Fruit fly (Drosophila melanogaster) whole organism, embryonic: ENCODE measurements around the gene CG7248.

ENCODE experiments used
- C15 ChIP-seq: fragments of 200-800 bp; sonication (Bioruptor generic); IDR thresholded peaks from 3 replicates; pipeline ENCODE4 v1.3.6; 2022; ENCODE audit warnings: missing biosample characterization, missing genetic modification characterization
- CG10462 ChIP-seq: fragments of 200-800 bp; sonication (Bioruptor generic); optimal IDR thresholded peaks from 2 replicates; lab custom pipeline; 2016; ENCODE audit warnings: missing biosample characterization, missing genetic modification characterization
- CG10543 ChIP-seq: fragments of 200-800 bp; sonication (Bioruptor generic); optimal IDR thresholded peaks from 3 replicates; lab custom pipeline; 2017; ENCODE audit warnings: missing biosample characterization, mild to moderate bottlenecking, missing genetic modification characterization, moderate library complexity
- CG12219 ChIP-seq: fragments of 200-800 bp; sonication (Bioruptor generic); optimal IDR thresholded peaks from 3 replicates; lab custom pipeline; 2018; ENCODE audit warnings: missing biosample characterization, mild to moderate bottlenecking, missing genetic modification characterization
- CG13296 ChIP-seq: fragments of 200-800 bp; sonication (Bioruptor generic); optimal IDR thresholded peaks from 3 replicates; lab custom pipeline; 2018; ENCODE audit warnings: missing biosample characterization, mild to moderate bottlenecking, missing genetic modification characterization
- CG14014 ChIP-seq: fragments of 200-800 bp; sonication (Bioruptor generic); IDR thresholded peaks from 2 replicates; pipeline ENCODE4 v1.3.6; 2022; ENCODE audit warnings: missing biosample characterization, missing genetic modification characterization
- CG14441 ChIP-seq: fragments of 200-800 bp; sonication (Bioruptor generic); IDR thresholded peaks from 2 replicates; pipeline ENCODE4 v1.3.6; 2022; ENCODE audit warnings: missing biosample characterization, missing genetic modification characterization
- CG15479 ChIP-seq: fragments of 200-800 bp; sonication (Bioruptor generic); optimal IDR thresholded peaks from 3 replicates; lab custom pipeline; 2019; ENCODE audit warnings: missing biosample characterization, mild to moderate bottlenecking, missing genetic modification characterization, moderate library complexity
- CG17568 ChIP-seq: fragments of 200-800 bp; sonication (Bioruptor generic); optimal IDR thresholded peaks from 2 replicates; lab custom pipeline; 2018; ENCODE audit warnings: missing biosample characterization, mild to moderate bottlenecking, missing genetic modification characterization, moderate library complexity
- CG17829 ChIP-seq: fragments of 200-800 bp; optimal IDR thresholded peaks from 2 replicates; lab custom pipeline; 2019; ENCODE audit warnings: missing biosample characterization, mild to moderate bottlenecking, missing genetic modification characterization, moderate library complexity
- CG18262 ChIP-seq: fragments of 200-800 bp; optimal IDR thresholded peaks from 3 replicates; lab custom pipeline; 2019; ENCODE audit warnings: missing biosample characterization, mild to moderate bottlenecking, missing genetic modification characterization, moderate library complexity
- CG2875 ChIP-seq: fragments of 200-800 bp; sonication (Bioruptor generic); optimal IDR thresholded peaks from 2 replicates; lab custom pipeline; 2017; ENCODE audit warnings: missing biosample characterization, mild to moderate bottlenecking, missing genetic modification characterization, missing genetic modification reagents
- CG32767 ChIP-seq: fragments of 200-800 bp; sonication (Bioruptor generic); IDR thresholded peaks from 2 replicates; pipeline ENCODE4 v1.3.6; 2022; ENCODE audit warnings: missing biosample characterization, missing genetic modification characterization
- CG4617 ChIP-seq: fragments of 200-800 bp; sonication (Bioruptor generic); optimal IDR thresholded peaks from 3 replicates; lab custom pipeline; 2016; ENCODE audit warnings: missing biosample characterization, missing genetic modification characterization, borderline replicate concordance
- CG6254 ChIP-seq: fragments of 200-800 bp; sonication (Bioruptor generic); optimal IDR thresholded peaks from 3 replicates; lab custom pipeline; 2017; ENCODE audit warnings: mild to moderate bottlenecking, missing biosample characterization, missing genetic modification reagents, missing genetic modification characterization
- CG8765 ChIP-seq: fragments of 200-800 bp; sonication (Bioruptor generic); IDR thresholded peaks from 2 replicates; pipeline ENCODE4 v1.3.6; 2022; ENCODE audit warnings: missing biosample characterization, missing genetic modification characterization
- CrebB ChIP-seq: fragments of 200-800 bp; sonication (Bioruptor generic); optimal IDR thresholded peaks from 3 replicates; lab custom pipeline; 2018; ENCODE audit warnings: missing biosample characterization, mild to moderate bottlenecking, missing genetic modification characterization
- HLH4C ChIP-seq: fragments of 200-800 bp; sonication (Bioruptor generic); IDR thresholded peaks from 3 replicates; pipeline ENCODE4 v1.3.6; 2022; ENCODE audit warnings: missing biosample characterization, missing genetic modification characterization; ENCODE audit not compliant: partially characterized antibody
- Jarid2 ChIP-seq: fragments of 200-800 bp; sonication (Bioruptor generic); optimal IDR thresholded peaks from 3 replicates; lab custom pipeline; 2017; ENCODE audit warnings: mild to moderate bottlenecking, missing biosample characterization, missing genetic modification reagents, missing genetic modification characterization
- Lhr ChIP-seq: fragments of 200-800 bp; sonication (Bioruptor generic); optimal IDR thresholded peaks from 3 replicates; lab custom pipeline; 2017; ENCODE audit warnings: mild to moderate bottlenecking, missing biosample characterization, missing genetic modification reagents, missing genetic modification characterization
- Lpt ChIP-seq: fragments of >200 bp; optimal IDR thresholded peaks from 2 replicates; lab custom pipeline; 2018; ENCODE audit warnings: missing biosample characterization, missing genetic modification characterization
- MTF-1 ChIP-seq: fragments of 200-800 bp; sonication (Bioruptor generic); optimal IDR thresholded peaks from 2 replicates; lab custom pipeline; 2018; ENCODE audit warnings: missing biosample characterization, mild to moderate bottlenecking, missing genetic modification characterization, borderline replicate concordance
- NC2α ChIP-seq: fragments of 200-800 bp; sonication (Bioruptor generic); optimal IDR thresholded peaks from 2 replicates; lab custom pipeline; 2016; ENCODE audit warnings: missing biosample characterization, missing genetic modification characterization
- NFAT ChIP-seq: fragments of 200-800 bp; sonication (Bioruptor generic); IDR thresholded peaks from 2 replicates; pipeline ENCODE4 v1.3.6; 2022; ENCODE audit warnings: missing biosample characterization, missing genetic modification characterization
- Nf-YA ChIP-seq: fragments of 200-800 bp; sonication (Bioruptor generic); IDR thresholded peaks from 2 replicates; pipeline ENCODE4 v1.3.6; 2022; ENCODE audit warnings: missing biosample characterization, missing genetic modification characterization
- Nf-YC ChIP-seq: fragments of 200-800 bp; optimal IDR thresholded peaks from 3 replicates; lab custom pipeline; 2019; ENCODE audit warnings: missing biosample characterization, mild to moderate bottlenecking, missing genetic modification characterization, moderate library complexity
- Scr ChIP-seq: fragments of 200-800 bp; sonication (Bioruptor generic); IDR thresholded peaks from 2 replicates; pipeline ENCODE4 v1.3.6; 2022; ENCODE audit warnings: missing biosample characterization, missing genetic modification characterization; ENCODE audit not compliant: partially characterized antibody
- Ssrp ChIP-seq: fragments of 200-800 bp; sonication (Bioruptor generic); optimal IDR thresholded peaks from 2 replicates; lab custom pipeline; 2018; ENCODE audit warnings: missing biosample characterization, mild to moderate bottlenecking, missing genetic modification characterization, moderate library complexity
- TFAM ChIP-seq: fragments of 200-800 bp; sonication (Bioruptor generic); optimal IDR thresholded peaks from 2 replicates; lab custom pipeline; 2017; ENCODE audit warnings: missing biosample characterization, missing genetic modification characterization, inconsistent platforms
- Xrp1 ChIP-seq: fragments of 200-800 bp; sonication (Bioruptor generic); IDR thresholded peaks from 2 replicates; pipeline ENCODE4 v1.3.6; 2022; ENCODE audit warnings: missing biosample characterization, missing genetic modification characterization
- abd-A ChIP-seq: fragments of 200-800 bp; sonication (Bioruptor generic); optimal IDR thresholded peaks from 3 replicates; lab custom pipeline; 2019; ENCODE audit warnings: missing biosample characterization, mild to moderate bottlenecking, missing genetic modification characterization, moderate library complexity
- aop ChIP-seq: fragments of 200-800 bp; sonication (Bioruptor generic); IDR thresholded peaks from 2 replicates; pipeline ENCODE4 v1.3.6; 2022; ENCODE audit warnings: missing biosample characterization, missing genetic modification characterization
- ap ChIP-seq: fragments of 200-800 bp; sonication (Bioruptor generic); IDR thresholded peaks from 2 replicates; pipeline ENCODE4 v1.3.6; 2022; ENCODE audit warnings: missing biosample characterization, missing genetic modification characterization
- croc ChIP-seq: fragments of 200-800 bp; sonication (Bioruptor generic); conservative IDR thresholded peaks from 3 replicates; pipeline ENCODE4 v1.3.6; 2022; ENCODE audit warnings: missing biosample characterization, missing genetic modification characterization
- da ChIP-seq: fragments of 200-800 bp; sonication (Bioruptor generic); optimal IDR thresholded peaks from 2 replicates; lab custom pipeline; 2016; ENCODE audit warnings: missing biosample characterization, missing genetic modification characterization
- dati ChIP-seq: fragments of 200-800 bp; sonication (Bioruptor generic); IDR thresholded peaks from 2 replicates; pipeline ENCODE4 v1.3.6; 2022; ENCODE audit warnings: missing biosample characterization, missing genetic modification characterization
- gro ChIP-seq: fragments of 200-800 bp; sonication (Bioruptor generic); optimal IDR thresholded peaks from 2 replicates; lab custom pipeline; 2016; ENCODE audit warnings: missing biosample characterization, missing genetic modification characterization
- ham ChIP-seq: fragments of 200-800 bp; sonication (Bioruptor generic); IDR thresholded peaks from 2 replicates; pipeline ENCODE4 v1.3.6; 2022; ENCODE audit warnings: missing biosample characterization, missing genetic modification characterization
- inv ChIP-seq: fragments of 200-800 bp; sonication (Bioruptor generic); IDR thresholded peaks from 2 replicates; pipeline ENCODE4 v1.3.6; 2022; ENCODE audit warnings: missing biosample characterization, missing genetic modification characterization; ENCODE audit not compliant: partially characterized antibody
- peb ChIP-seq: fragments of 200-800 bp; sonication (Bioruptor generic); IDR thresholded peaks from 2 replicates; pipeline ENCODE4 v1.3.6; 2022; ENCODE audit warnings: missing biosample characterization, missing genetic modification characterization
- pita ChIP-seq: fragments of 200-800 bp; sonication (Bioruptor generic); optimal IDR thresholded peaks from 2 replicates; lab custom pipeline; 2017; ENCODE audit warnings: missing biosample characterization, mild to moderate bottlenecking, missing genetic modification characterization
- ranshi ChIP-seq: fragments of 200-800 bp; sonication (Bioruptor generic); IDR thresholded peaks from 2 replicates; pipeline ENCODE4 v1.3.6; 2022; ENCODE audit warnings: missing biosample characterization, missing genetic modification characterization
- row ChIP-seq: fragments of 200-800 bp; sonication (Bioruptor generic); IDR thresholded peaks from 3 replicates; pipeline ENCODE4 v1.3.6; 2022; ENCODE audit warnings: missing biosample characterization, missing genetic modification characterization
- scrt ChIP-seq: fragments of 200-800 bp; sonication (Bioruptor generic); optimal IDR thresholded peaks from 2 replicates; lab custom pipeline; 2018; ENCODE audit warnings: missing biosample characterization, mild to moderate bottlenecking, missing genetic modification characterization, moderate library complexity
- shn ChIP-seq: fragments of 200-800 bp; sonication (Bioruptor generic); optimal IDR thresholded peaks from 3 replicates; lab custom pipeline; 2016; ENCODE audit warnings: missing biosample characterization, missing genetic modification characterization
- sqz ChIP-seq: fragments of 200-800 bp; sonication (Bioruptor generic); optimal IDR thresholded peaks from 3 replicates; lab custom pipeline; 2018; ENCODE audit warnings: missing biosample characterization, mild to moderate bottlenecking, missing genetic modification characterization
- tap ChIP-seq: fragments of 200-800 bp; optimal IDR thresholded peaks from 3 replicates; lab custom pipeline; 2019; ENCODE audit warnings: missing biosample characterization, mild to moderate bottlenecking, missing genetic modification characterization, moderate library complexity
- vvl ChIP-seq: fragments of 200-800 bp; sonication (Bioruptor generic); IDR thresholded peaks from 2 replicates; pipeline ENCODE4 v1.3.6; 2022; ENCODE audit warnings: missing biosample characterization, missing genetic modification characterization

CG7248 gene

dm6 chr3L:12002321-12003248, 48.7 kb downstream of the CG7248 start, which contains the start of the genes Pop2 and CG6928 (continued):
- 0 out of 2 replicates have a peak, but pooled peaks have one; percentile 39 for TF ChIP-seq ham (GFP tag; lab: Robert Waterston, UW)
- peak; percentile 40 for TF ChIP-seq CrebB (tag; lab: Kevin White, UChicago)
- TF ChIP-seq Xrp1 = peak; percentile 59
- peak; percentile 22 for TF ChIP-seq scrt (GFP tag; lab: Kevin White, UChicago)
- TF ChIP-seq pita = no peak
- TF ChIP-seq ap = peak; percentile 68; the same call in 1 of the 2 replicates
- peak; percentile 45 for TF ChIP-seq CG18262 (tag; lab: Kevin White, UChicago)
- TF ChIP-seq CG10543 = peak; percentile 53
- peak; percentile 11 for TF ChIP-seq Jarid2 (GFP tag; lab: Kevin White, UChicago)
- 0 out of 3 replicates have a peak, but pooled peaks have one; percentile 44 for TF ChIP-seq C15 (GFP tag; lab: Robert Waterston, UW)
- TF ChIP-seq NFAT (GFP tag; lab: Robert Waterston, UW) = peak; percentile 82; the same call in 1 of the 2 replicates
- peak; percentile 89 for TF ChIP-seq Scr
- TF ChIP-seq CG14014 = peak; percentile 63; the same call in 1 of the 2 replicates
- TF ChIP-seq gro (GFP tag; lab: Kevin White, UChicago) = peak; percentile 71
- TF ChIP-seq sqz (GFP tag; lab: Kevin White, UChicago) = no peak
- TF ChIP-seq CG2875 (GFP tag; lab: Kevin White, UChicago) = no peak
- TF ChIP-seq CG8765 (GFP tag; lab: Robert Waterston, UW) = peak; percentile 48; the same call in 1 of the 2 replicates
- no peak for TF ChIP-seq tap
- no peak for TF ChIP-seq CG12219 (GFP tag; lab: Kevin White, UChicago)
- peak; percentile 84 for TF ChIP-seq shn (GFP tag; lab: Kevin White, UChicago)
- no peak for TF ChIP-seq CG6254 (GFP tag; lab: Kevin White, UChicago)
- TF ChIP-seq CG4617 (GFP tag; lab: Kevin White, UChicago) = peak; percentile 97
- TF ChIP-seq ranshi = peak; percentile 65
- TF ChIP-seq row = peak; percentile 77
- peak; percentile 86 for TF ChIP-seq vvl (GFP tag; lab: Robert Waterston, UW)
- no peak; the same call in 1 of the 2 replicates for TF ChIP-seq Nf-YA
- TF ChIP-seq da (GFP tag; lab: Kevin White, UChicago) = peak; percentile 42
- peak; percentile 46 for TF ChIP-seq Nf-YC (tag; lab: Kevin White, UChicago)
- TF ChIP-seq MTF-1 = no peak
- peak; percentile 75 for TF ChIP-seq inv
- TF ChIP-seq CG17829 = peak; percentile 58
- peak; percentile 49; the same call in 2 of the 3 replicates for TF ChIP-seq croc (GFP tag; lab: Robert Waterston, UW)
- no peak for TF ChIP-seq TFAM (GFP tag; lab: Kevin White, UChicago)
- no peak for TF ChIP-seq CG13296 (GFP tag; lab: Kevin White, UChicago)
- peak; percentile 13 for TF ChIP-seq CG10462 (GFP tag; lab: Kevin White, UChicago)
- no peak for TF ChIP-seq abd-A (tag; lab: Kevin White, UChicago)
- TF ChIP-seq Lhr = peak; percentile 91
- peak; percentile 66 for TF ChIP-seq CG14441 (GFP tag; lab: Robert Waterston, UW)
- TF ChIP-seq HLH4C = peak; percentile 74
- TF ChIP-seq CG32767 (GFP tag; lab: Robert Waterston, UW) = no peak; the same call in 1 of the 2 replicates
- TF ChIP-seq Lpt (GFP tag; lab: Kevin White, UChicago) = no peak
- TF ChIP-seq Ssrp (tag; lab: Kevin White, UChicago) = peak; percentile 48
- TF ChIP-seq aop (GFP tag; lab: Robert Waterston, UW) = no peak
- TF ChIP-seq dati (GFP tag; lab: Robert Waterston, UW) = no peak
- TF ChIP-seq CG17568 (GFP tag; lab: Kevin White, UChicago) = peak; percentile 39
- no peak for TF ChIP-seq peb
- TF ChIP-seq NC2α (GFP tag; lab: Kevin White, UChicago) = peak; percentile 25
- no peak for TF ChIP-seq CG15479 (GFP tag; lab: Kevin White, UChicago)
